Worm (Caenorhabditis elegans) whole organism, midembryonic: ENCODE data around the gene emb-30.

Source experiments
- T22C8.4 ChIP-seq: fragments of 200-800 bp; sonication (Bioruptor generic); IDR thresholded peaks from 2 replicates; pipeline ENCODE4 v1.3.6; 2022; ENCODE audit warnings: missing genetic modification characterization, missing compliant biosample characterization
- cog-1 ChIP-seq: sonication (generic microtip); optimal IDR thresholded peaks from 2 replicates; lab custom pipeline; 2016; ENCODE audit warnings: missing genetic modification characterization, missing compliant biosample characterization
- flt-1 ChIP-seq: fragments of 200-800 bp; sonication (Bioruptor generic); IDR thresholded peaks from 2 replicates; pipeline ENCODE4 v1.3.6; 2022; ENCODE audit warnings: missing genetic modification characterization, missing compliant biosample characterization
- ref-1 ChIP-seq: fragments of 200-800 bp; sonication (Bioruptor generic); conservative IDR thresholded peaks from 2 replicates; pipeline ENCODE4 v1.3.6; 2022; ENCODE audit warnings: missing genetic modification reagents, missing genetic modification characterization, missing compliant biosample characterization
- ztf-23 ChIP-seq: fragments of 200-800 bp; sonication (Bioruptor generic); IDR thresholded peaks from 2 replicates; pipeline ENCODE4 v1.3.6; 2022; ENCODE audit warnings: missing genetic modification reagents, missing genetic modification characterization, missing compliant biosample characterization
- ztf-29 ChIP-seq: fragments of 200-800 bp; sonication (Bioruptor generic); IDR thresholded peaks from 2 replicates; pipeline ENCODE4 v1.3.6; 2022; ENCODE audit warnings: missing genetic modification reagents, missing genetic modification characterization, missing compliant biosample characterization

- TF ChIP-seq ref-1 (GFP tag; lab: Robert Waterston, UW) (no peak), ztf-29 (GFP tag; lab: Robert Waterston, UW) (peak; percentile 69), cog-1 (tag; lab: Kevin White, UChicago) (peak; percentile 34), ztf-23 (GFP tag; lab: Robert Waterston, UW) (no peak), flt-1 (0 out of 2 replicates have a peak, but pooled peaks have one; percentile 43), T22C8.4 (GFP tag; lab: Robert Waterston, UW) (peak; percentile 82)
Observed at ce11 chrIII:9455980-9456658, 14.9 kb upstream of the emb-30 start, which contains the start of the genes rheb-1 and spk-1.
